Worm (Caenorhabditis elegans) whole organism, L4 larva: Measurements from ENCODE around the gene paqr-1.

Source experiments
- D1046.2 ChIP-seq: fragments of 200-800 bp; sonication (Bioruptor generic); IDR thresholded peaks from 2 replicates; pipeline ENCODE4 v1.3.6; 2022; ENCODE audit warnings: missing genetic modification characterization, missing compliant biosample characterization
- F49E8.2 ChIP-seq: sonication (generic microtip); optimal IDR thresholded peaks from 2 replicates; lab custom pipeline; 2016; ENCODE audit warnings: missing compliant biosample characterization, mild to moderate bottlenecking, missing genetic modification characterization, borderline replicate concordance
- T26A8.4 ChIP-seq: fragments of 200-800 bp; sonication (Bioruptor generic); IDR thresholded peaks from 2 replicates; pipeline ENCODE4 v1.3.6; 2022; ENCODE audit warnings: missing genetic modification characterization, missing compliant biosample characterization
- Y75B8A.6 ChIP-seq: fragments of 200-800 bp; sonication (Bioruptor generic); IDR thresholded peaks from 2 replicates; pipeline ENCODE4 v1.3.6; 2022; ENCODE audit warnings: missing genetic modification reagents, missing genetic modification characterization, missing compliant biosample characterization
- aha-1 ChIP-seq: fragments of 150-350 bp; peaks from one replicate; lab custom pipeline; 2014; ENCODE audit warnings: missing biosample characterization, missing genetic modification characterization
- aly-2 ChIP-seq: sonication (generic microtip); optimal IDR thresholded peaks from 2 replicates; lab custom pipeline; 2018; ENCODE audit warnings: missing biosample characterization, missing genetic modification characterization
- ceh-44 ChIP-seq: fragments of 200-800 bp; sonication (Bioruptor generic); IDR thresholded peaks from 2 replicates; pipeline ENCODE4 v1.3.6; 2022; ENCODE audit warnings: missing genetic modification reagents, missing genetic modification characterization, missing compliant biosample characterization
- ctbp-1 ChIP-seq: fragments of 200-800 bp; sonication (Bioruptor generic); IDR thresholded peaks from 2 replicates; pipeline ENCODE4 v1.3.6; 2022; ENCODE audit warnings: missing genetic modification reagents, missing genetic modification characterization, missing compliant biosample characterization
- daf-16 ChIP-seq, 3 experiments: sonication (generic microtip); optimal IDR thresholded peaks; 2 replicates each; lab custom pipeline; 2016 to 2017; ENCODE audit warnings: missing genetic modification characterization in 3 of 3, missing genetic modification reagents in 3 of 3, mild to moderate bottlenecking in 2 of 3, missing compliant biosample characterization in 2 of 3, missing biosample characterization in 1 of 3, moderate library complexity in 1 of 3
- daf-19 ChIP-seq: fragments of 200-800 bp; sonication (Bioruptor generic); conservative IDR thresholded peaks from 2 replicates; pipeline ENCODE4 v1.3.6; 2022; ENCODE audit warnings: missing genetic modification characterization, missing compliant biosample characterization
- dmd-6 ChIP-seq: fragments of 200-800 bp; sonication (Bioruptor generic); IDR thresholded peaks from 2 replicates; pipeline ENCODE4 v1.3.6; 2022; ENCODE audit warnings: missing genetic modification reagents, missing genetic modification characterization, missing compliant biosample characterization
- dve-1 ChIP-seq: sonication (generic microtip); optimal IDR thresholded peaks from 2 replicates; lab custom pipeline; 2017; ENCODE audit warnings: antibody characterized with exemption, mild to moderate bottlenecking, missing genetic modification characterization, missing compliant biosample characterization; ENCODE audit not compliant: insufficient read depth
- hlh-11 ChIP-seq: fragments of 200-800 bp; sonication (Bioruptor generic); optimal IDR thresholded peaks from 2 replicates; lab custom pipeline; 2018; ENCODE audit warnings: mild to moderate bottlenecking, missing genetic modification characterization, missing compliant biosample characterization
- jun-1 ChIP-seq: fragments of 150-350 bp; optimal IDR thresholded peaks from 2 replicates; lab custom pipeline; 2014; ENCODE audit warnings: missing biosample characterization, missing genetic modification reagents, missing genetic modification characterization
- lin-39 ChIP-seq: fragments of 150-350 bp; optimal IDR thresholded peaks from 2 replicates; lab custom pipeline; 2014; ENCODE audit warnings: missing biosample characterization, missing genetic modification reagents, missing genetic modification characterization
- lsy-2 ChIP-seq, 2 experiments: fragments of 150-350 bp in 1 of 2; sonication (generic microtip) in 1 of 2; optimal IDR thresholded peaks; 2 replicates each; lab custom pipeline; 2014 to 2017; ENCODE audit warnings: missing biosample characterization in 2 of 2, missing genetic modification characterization in 2 of 2
- mep-1 ChIP-seq: fragments of 150-350 bp; sonication (generic microtip); optimal IDR thresholded peaks from 3 replicates; lab custom pipeline; 2014; ENCODE audit warnings: missing biosample characterization, missing genetic modification characterization
- mxl-3 ChIP-seq: fragments of 200-800 bp; sonication (Bioruptor generic); optimal IDR thresholded peaks from 2 replicates; lab custom pipeline; 2018; ENCODE audit warnings: mild to moderate bottlenecking, missing genetic modification characterization, missing compliant biosample characterization
- nhr-11 ChIP-seq: fragments of 150-350 bp; optimal IDR thresholded peaks from 2 replicates; lab custom pipeline; 2014; ENCODE audit warnings: missing biosample characterization, missing genetic modification characterization
- nhr-111 ChIP-seq: fragments of 200-800 bp; sonication (Bioruptor generic); optimal IDR thresholded peaks from 2 replicates; lab custom pipeline; 2018; ENCODE audit warnings: mild to moderate bottlenecking, missing genetic modification characterization, missing compliant biosample characterization
- nhr-28 ChIP-seq: fragments of 150-350 bp; optimal IDR thresholded peaks from 2 replicates; lab custom pipeline; 2014; ENCODE audit warnings: missing biosample characterization, missing genetic modification characterization
- php-3 ChIP-seq: fragments of 200-800 bp; sonication (Bioruptor generic); IDR thresholded peaks from 2 replicates; pipeline ENCODE4 v1.3.6; 2022; ENCODE audit warnings: missing genetic modification reagents, missing genetic modification characterization, missing compliant biosample characterization
- pqm-1 ChIP-seq: sonication (generic microtip); optimal IDR thresholded peaks from 2 replicates; lab custom pipeline; 2017; ENCODE audit warnings: missing biosample characterization, missing genetic modification characterization
- rbr-2 ChIP-seq: sonication (generic microtip); optimal IDR thresholded peaks from 2 replicates; lab custom pipeline; 2016; ENCODE audit warnings: missing genotype, missing genetic modification characterization, missing compliant biosample characterization
- set-16 ChIP-seq: fragments of 200-800 bp; sonication (Bioruptor generic); IDR thresholded peaks from 2 replicates; pipeline ENCODE4 v1.3.6; 2022; ENCODE audit warnings: missing genetic modification reagents, missing genetic modification characterization, missing compliant biosample characterization
- skn-1 ChIP-seq: fragments of 150-350 bp; optimal IDR thresholded peaks from 2 replicates; lab custom pipeline; 2014; ENCODE audit warnings: missing biosample characterization, missing genetic modification characterization
- snpc-4 ChIP-seq: fragments of 150-350 bp; optimal IDR thresholded peaks from 2 replicates; lab custom pipeline; 2014; ENCODE audit warnings: missing biosample characterization, missing genetic modification characterization
- spr-1 ChIP-seq: sonication (generic microtip); optimal IDR thresholded peaks from 2 replicates; lab custom pipeline; 2016; ENCODE audit warnings: mild to moderate bottlenecking, missing genetic modification characterization, missing compliant biosample characterization
- unc-39 ChIP-seq: sonication (generic microtip); optimal IDR thresholded peaks from 2 replicates; lab custom pipeline; 2017; ENCODE audit warnings: missing biosample characterization, missing genetic modification characterization
- unc-62 ChIP-seq, 3 experiments: fragments of 150-350 bp in 1 of 3; sonication (generic microtip); optimal IDR thresholded peaks in 2 of 3; peaks in 1 of 3; 1 replicate in 1 of 3; 2 replicates in 2 of 3; lab custom pipeline; 2014 to 2017; ENCODE audit warnings: missing biosample characterization in 3 of 3, missing genetic modification characterization in 3 of 3, missing genetic modification reagents in 3 of 3, missing genotype in 1 of 3
- zfp-2 ChIP-seq: sonication (generic microtip); optimal IDR thresholded peaks from 2 replicates; lab custom pipeline; 2016; ENCODE audit warnings: mild to moderate bottlenecking, missing genetic modification characterization, missing compliant biosample characterization
- zip-11 ChIP-seq: fragments of 200-800 bp; sonication (Bioruptor generic); IDR thresholded peaks from 2 replicates; pipeline ENCODE4 v1.3.6; 2022; ENCODE audit warnings: missing genetic modification characterization, missing compliant biosample characterization
- zip-2 ChIP-seq: fragments of 150-350 bp; optimal IDR thresholded peaks from 2 replicates; lab custom pipeline; 2014; ENCODE audit warnings: missing biosample characterization, missing genetic modification characterization
- ztf-11 ChIP-seq: fragments of 150-350 bp; optimal IDR thresholded peaks from 2 replicates; lab custom pipeline; 2014; ENCODE audit warnings: missing biosample characterization, missing genetic modification characterization
- ztf-7 ChIP-seq: fragments of 150-350 bp; optimal IDR thresholded peaks from 2 replicates; lab custom pipeline; 2014; ENCODE audit warnings: missing biosample characterization, missing genetic modification characterization

Gene paqr-1

ce11 chrIV:6575959-6576727 lies 20.9 kb upstream of the paqr-1 start (continued):
- TF ChIP-seq set-16 (GFP tag; lab: Robert Waterston, UW) (peak; percentile 73; the same call in 1 of the 2 replicates), zfp-2 (tag; lab: Kevin White, UChicago) (no peak), unc-39 (tag; lab: Kevin White, UChicago) (no peak), hlh-11 (peak; percentile 52), F49E8.2 (tag; lab: Kevin White, UChicago) (no peak), D1046.2 (GFP tag; lab: Robert Waterston, UW) (no peak), T26A8.4 (0 out of 2 replicates have a peak, but pooled peaks have one; percentile 42), ztf-11 (no peak), nhr-11 (tag; lab: Kevin White, UChicago) (no peak), skn-1 (tag; lab: Kevin White, UChicago) (no peak), nhr-111 (GFP tag; lab: Kevin White, UChicago) (no peak), spr-1 (tag; lab: Kevin White, UChicago) (no peak), rbr-2 (tag; lab: Kevin White, UChicago) (no peak), aly-2 (tag; lab: Kevin White, UChicago) (no peak), lin-39 (tag; lab: Kevin White, UChicago) (no peak), mep-1 (tag; lab: Kevin White, UChicago) (peak; percentile 42), mxl-3 (GFP tag; lab: Kevin White, UChicago) (peak; percentile 28), zip-11 (GFP tag; lab: Robert Waterston, UW) (no peak), nhr-28 (tag; lab: Kevin White, UChicago) (peak; percentile 34), unc-62 (GFP tag; optimal IDR thresholded peaks at IDR 0.05 in 1 of 2; lab: Kevin White, UChicago) (peak in 1 of 2 experiments; percentile 55), unc-62 (tag; optimal IDR thresholded peaks at IDR 0.05; lab: Kevin White, UChicago) (no peak), ztf-7 (tag; lab: Kevin White, UChicago) (no peak), Y75B8A.6 (GFP tag; lab: Robert Waterston, UW) (no peak), zip-2 (tag; lab: Kevin White, UChicago) (no peak), jun-1 (tag; lab: Kevin White, UChicago) (no peak)

ce11 chrIV:6574343-6574742 lies 19.1 kb upstream of the paqr-1 start:
- peak in 1 of 2 experiments; percentile 13 for TF ChIP-seq lsy-2 (tag; optimal IDR thresholded peaks at IDR 0.05; lab: Kevin White, UChicago)
- peak; percentile 63 for TF ChIP-seq aha-1 (tag; lab: Kevin White, UChicago)
- no peak for TF ChIP-seq daf-16 (GFP tag; optimal IDR thresholded peaks at IDR 0.05; lab: Kevin White, UChicago)
- TF ChIP-seq daf-16 (tag; optimal IDR thresholded peaks at IDR 0.05; lab: Kevin White, UChicago) = peak; percentile 53
- no peak for TF ChIP-seq rbr-2 (tag; lab: Kevin White, UChicago)
- TF ChIP-seq unc-62 (GFP tag; optimal IDR thresholded peaks at IDR 0.05 in 1 of 2; lab: Kevin White, UChicago) = peak in 1 of 2 experiments; percentile 29
- no peak for TF ChIP-seq unc-62 (tag; optimal IDR thresholded peaks at IDR 0.05; lab: Kevin White, UChicago)
- peak; percentile 66 for TF ChIP-seq nhr-28 (tag; lab: Kevin White, UChicago)
- 0 out of 2 replicates have a peak, but pooled peaks have one; percentile 35 for TF ChIP-seq daf-19 (GFP tag; lab: Robert Waterston, UW)
- TF ChIP-seq snpc-4 (tag; lab: Kevin White, UChicago) = no peak
- TF ChIP-seq dve-1 (tag; lab: Kevin White, UChicago) = peak; percentile 67
- 0 out of 2 replicates have a peak, but pooled peaks have one; percentile 22 for TF ChIP-seq php-3 (GFP tag; lab: Robert Waterston, UW)
- TF ChIP-seq mxl-3 (GFP tag; lab: Kevin White, UChicago) = peak; percentile 36
- no peak for TF ChIP-seq ceh-44
- peak; percentile 70 for TF ChIP-seq hlh-11
- no peak for TF ChIP-seq ctbp-1 (GFP tag; lab: Robert Waterston, UW)
- TF ChIP-seq pqm-1 (tag; lab: Kevin White, UChicago) = peak; percentile 63
- TF ChIP-seq dmd-6 (GFP tag; lab: Robert Waterston, UW) = peak; percentile 67
- peak; percentile 34 for TF ChIP-seq mep-1 (tag; lab: Kevin White, UChicago)
- TF ChIP-seq zfp-2 (tag; lab: Kevin White, UChicago) = no peak
